Fruit fly (Drosophila melanogaster) ovary, adult (tissue): Measurements from ENCODE around the gene Abp1.

Experiments
- CG17801 ChIP-seq: fragments of 200-800 bp; optimal IDR thresholded peaks from 2 replicates; lab custom pipeline; 2019; ENCODE audit warnings: missing biosample characterization, mild to moderate bottlenecking, missing genetic modification characterization, moderate library complexity; ENCODE audit not compliant: partially characterized antibody

Gene Abp1

dm6 chr3L:13450177-13450793 is 35.8 kb downstream of the Abp1 start, which contains the start of the genes JMJD7 and CG10738:
JMJD7 (minus strand) TSS chr3L:13450283.
CG10738 (plus strand) TSS chr3L:13450770.
- TF ChIP-seq CG17801 (GFP tag; lab: Kevin White, UChicago), result peak; percentile 69

dm6 chr3L:13442400-13442799 is 43.7 kb downstream of the Abp1 start, which contains the start of gene cmb:
cmb (plus strand) TSS chr3L:13442594.
- peak; percentile 93 for TF ChIP-seq CG17801 (GFP tag; lab: Kevin White, UChicago)

dm6 chr3L:13440370-13440960 is 45.6 kb downstream of the Abp1 start, which contains the start of the genes CG10140 and CG14109:
CG10140 (minus strand) TSS chr3L:13440470.
CG14109 (plus strand) TSS chr3L:13440910.
- TF ChIP-seq CG17801 (GFP tag; lab: Kevin White, UChicago), result no peak

dm6 chr3L:13437654-13438053 is 48.4 kb downstream of the Abp1 start, which contains the start of gene CG10725:
CG10725 (plus strand) TSS chr3L:13437954.
- TF ChIP-seq CG17801 (GFP tag; lab: Kevin White, UChicago), result no peak

- TF ChIP-seq CG17801 (GFP tag; lab: Kevin White, UChicago), result no peak
Measured at dm6 chr3L:13437036-13437435, 49.0 kb downstream of the Abp1 start, which contains the start of gene CG10154. CG10154 (minus strand) TSS chr3L:13437136.

dm6 chr3L:13435170-13435727 is 50.8 kb downstream of the Abp1 start, which contains the start of gene CG10713:
CG10713 (minus strand) TSS chr3L:13435229.
- no peak for TF ChIP-seq CG17801 (GFP tag; lab: Kevin White, UChicago)
